Worm (Caenorhabditis elegans) whole organism, young adult: ENCODE data around the gene K04C2.5.

ENCODE experiments used
- B0035.1 ChIP-seq: sonication (generic microtip); optimal IDR thresholded peaks from 2 replicates; lab custom pipeline; 2016; ENCODE audit warnings: missing genetic modification characterization, mild to moderate bottlenecking, missing compliant biosample characterization, missing genotype, missing genetic modification reagents
- B0261.1 ChIP-seq: sonication (generic microtip); optimal IDR thresholded peaks from 2 replicates; lab custom pipeline; 2016; ENCODE audit warnings: mild to moderate bottlenecking, missing genetic modification characterization, moderate library complexity, missing compliant biosample characterization
- B0336.3 ChIP-seq: fragments of 200-800 bp; sonication (Bioruptor generic); IDR thresholded peaks from 2 replicates; pipeline ENCODE4 v1.3.6; 2022; ENCODE audit warnings: missing genetic modification characterization, missing compliant biosample characterization
- F10E7.11 ChIP-seq: sonication (generic microtip); optimal IDR thresholded peaks from 2 replicates; lab custom pipeline; 2017; ENCODE audit warnings: mild to moderate bottlenecking, missing genetic modification characterization, moderate library complexity, missing compliant biosample characterization
- F22D6.2 ChIP-seq: sonication (generic microtip); optimal IDR thresholded peaks from 2 replicates; lab custom pipeline; 2016; ENCODE audit warnings: mild to moderate bottlenecking, missing genetic modification characterization, missing compliant biosample characterization
- F39B2.1 ChIP-seq: fragments of 200-800 bp; sonication (Bioruptor generic); IDR thresholded peaks from 2 replicates; pipeline ENCODE4 v1.3.6; 2022; ENCODE audit warnings: missing genetic modification reagents, missing genetic modification characterization, missing compliant biosample characterization
- F57C9.4 ChIP-seq: sonication (generic microtip); optimal IDR thresholded peaks from 2 replicates; lab custom pipeline; 2017; ENCODE audit warnings: mild to moderate bottlenecking, missing genetic modification characterization, missing compliant biosample characterization
- Y53F4B.3 ChIP-seq: fragments of 200-800 bp; sonication (Bioruptor generic); IDR thresholded peaks from 2 replicates; pipeline ENCODE4 v1.3.6; 2022; ENCODE audit warnings: missing genetic modification reagents, missing genetic modification characterization, missing compliant biosample characterization
- Y67H2A.10 ChIP-seq: fragments of 200-800 bp; sonication (Bioruptor generic); conservative IDR thresholded peaks from 2 replicates; pipeline ENCODE4 v1.3.6; 2022; ENCODE audit warnings: missing genetic modification reagents, missing genetic modification characterization, missing compliant biosample characterization
- Y79H2A.3 ChIP-seq: fragments of 200-800 bp; sonication (Bioruptor generic); conservative IDR thresholded peaks from 2 replicates; pipeline ENCODE4 v1.3.6; 2022; ENCODE audit warnings: missing genetic modification reagents, missing genetic modification characterization, missing compliant biosample characterization
- akir-1 ChIP-seq: fragments of 200-800 bp; sonication (Bioruptor generic); optimal IDR thresholded peaks from 2 replicates; lab custom pipeline; 2018; ENCODE audit warnings: mild to moderate bottlenecking, missing genetic modification characterization, moderate library complexity, missing compliant biosample characterization
- aptf-3 ChIP-seq: fragments of 200-800 bp; sonication (Bioruptor generic); IDR thresholded peaks from 2 replicates; pipeline ENCODE4 v1.3.6; 2022; ENCODE audit warnings: missing genetic modification characterization, missing compliant biosample characterization
- cebp-1 ChIP-seq, 2 experiments: fragments of 200-800 bp in 1 of 2; sonication (Bioruptor generic) in 1 of 2; sonication (generic microtip) in 1 of 2; IDR thresholded peaks in 1 of 2; optimal IDR thresholded peaks in 1 of 2; 2 replicates each; pipeline versions ENCODE4 v1.3.6 to Lab custom; 2017 to 2022; ENCODE audit warnings: missing compliant biosample characterization in 2 of 2, missing genetic modification characterization in 2 of 2, mild to moderate bottlenecking in 1 of 2, missing genetic modification reagents in 1 of 2, moderate library complexity in 1 of 2
- ceh-100 ChIP-seq: fragments of 200-800 bp; sonication (Bioruptor generic); IDR thresholded peaks from 2 replicates; pipeline ENCODE4 v1.3.6; 2022; ENCODE audit warnings: missing genetic modification reagents, missing genetic modification characterization, missing compliant biosample characterization
- ceh-27 ChIP-seq: fragments of 200-800 bp; sonication (Bioruptor generic); optimal IDR thresholded peaks from 2 replicates; lab custom pipeline; 2018; ENCODE audit warnings: mild to moderate bottlenecking, missing genetic modification characterization, moderate library complexity, missing compliant biosample characterization
- ceh-91 ChIP-seq: fragments of 200-800 bp; sonication (Bioruptor generic); IDR thresholded peaks from 2 replicates; pipeline ENCODE4 v1.3.6; 2022; ENCODE audit warnings: missing genetic modification reagents, missing genetic modification characterization, missing compliant biosample characterization
- chd-7 ChIP-seq: sonication (generic microtip); optimal IDR thresholded peaks from 2 replicates; lab custom pipeline; 2016; ENCODE audit warnings: mild to moderate bottlenecking, missing genetic modification characterization, moderate library complexity, missing compliant biosample characterization
- die-1 ChIP-seq: sonication (generic microtip); optimal IDR thresholded peaks from 2 replicates; lab custom pipeline; 2016; ENCODE audit warnings: missing genotype, mild to moderate bottlenecking, missing genetic modification characterization, missing compliant biosample characterization
- dpff-1 ChIP-seq: sonication (generic microtip); optimal IDR thresholded peaks from 2 replicates; lab custom pipeline; 2017; ENCODE audit warnings: mild to moderate bottlenecking, missing genetic modification characterization, missing compliant biosample characterization
- egl-18 ChIP-seq: fragments of 200-800 bp; sonication (Bioruptor generic); IDR thresholded peaks from 2 replicates; pipeline ENCODE4 v1.3.6; 2022; ENCODE audit warnings: missing genetic modification reagents, missing genetic modification characterization, missing compliant biosample characterization
- ekl-4 ChIP-seq: fragments of 200-800 bp; sonication (Bioruptor generic); IDR thresholded peaks from 2 replicates; pipeline ENCODE4 v1.3.6; 2022; ENCODE audit warnings: missing genetic modification reagents, missing genetic modification characterization, missing compliant biosample characterization
- hmg-20 ChIP-seq: fragments of 200-800 bp; sonication (Bioruptor generic); IDR thresholded peaks from 2 replicates; pipeline ENCODE4 v1.3.6; 2022; ENCODE audit warnings: missing genetic modification reagents, missing genetic modification characterization, missing compliant biosample characterization
- let-526 ChIP-seq: fragments of 200-800 bp; sonication (Bioruptor generic); IDR thresholded peaks from 2 replicates; pipeline ENCODE4 v1.3.6; 2022; ENCODE audit warnings: missing genetic modification reagents, missing genetic modification characterization, missing compliant biosample characterization
- let-607 ChIP-seq, 2 experiments: fragments of 200-800 bp in 1 of 2; sonication (Bioruptor generic) in 1 of 2; sonication (generic microtip) in 1 of 2; optimal IDR thresholded peaks; 2 replicates each; lab custom pipeline; 2016 to 2018; ENCODE audit warnings: mild to moderate bottlenecking in 2 of 2, missing compliant biosample characterization in 2 of 2, missing genetic modification characterization in 2 of 2, moderate library complexity in 2 of 2, missing genotype in 1 of 2
- lin-26 ChIP-seq: fragments of 200-800 bp; sonication (Bioruptor generic); IDR thresholded peaks from 2 replicates; pipeline ENCODE4 v1.3.6; 2022; ENCODE audit warnings: missing genetic modification reagents, missing genetic modification characterization, missing compliant biosample characterization
- lin-35 ChIP-seq, 3 experiments: fragments of 150-350 bp in 2 of 3; sonication (generic microtip) in 1 of 3; optimal IDR thresholded peaks; 2 replicates each; lab custom pipeline; 2014 to 2018; ENCODE audit warnings: missing biosample characterization in 3 of 3, missing genetic modification characterization in 3 of 3, missing genetic modification reagents in 3 of 3
- madf-8 ChIP-seq: fragments of 200-800 bp; sonication (Bioruptor generic); conservative IDR thresholded peaks from 2 replicates; pipeline ENCODE4 v1.3.6; 2022; ENCODE audit warnings: missing genetic modification reagents, missing genetic modification characterization, missing compliant biosample characterization
- nfya-1 ChIP-seq: sonication (generic microtip); optimal IDR thresholded peaks from 2 replicates; lab custom pipeline; 2017; ENCODE audit warnings: antibody characterized with exemption, missing compliant biosample characterization, missing genetic modification characterization, borderline replicate concordance; ENCODE audit not compliant: insufficient read depth
- repo-1 ChIP-seq: sonication (generic microtip); optimal IDR thresholded peaks from 2 replicates; lab custom pipeline; 2017; ENCODE audit warnings: mild to moderate bottlenecking, missing genetic modification characterization, missing compliant biosample characterization
- sea-2 ChIP-seq: fragments of 200-800 bp; sonication (Bioruptor generic); IDR thresholded peaks from 2 replicates; pipeline ENCODE4 v1.3.6; 2022; ENCODE audit warnings: missing genetic modification characterization, missing compliant biosample characterization
- snpc-1.1 ChIP-seq: sonication (generic microtip); optimal IDR thresholded peaks from 2 replicates; lab custom pipeline; 2017; ENCODE audit warnings: missing genetic modification characterization, mild to moderate bottlenecking, missing compliant biosample characterization, antibody characterized with exemption, moderate library complexity, missing genotype, missing genetic modification reagents; ENCODE audit not compliant: insufficient read depth
- snpc-3.4 ChIP-seq: sonication (generic microtip); optimal IDR thresholded peaks from 2 replicates; lab custom pipeline; 2017; ENCODE audit warnings: missing genetic modification characterization, mild to moderate bottlenecking, missing compliant biosample characterization, antibody characterized with exemption, moderate library complexity, missing genotype, missing genetic modification reagents
- snpc-4 ChIP-seq, 5 experiments: fragments of 150-350 bp in 1 of 5; sonication (generic microtip) in 4 of 5; optimal IDR thresholded peaks; 2 replicates each; lab custom pipeline; 2014 to 2018; ENCODE audit warnings: missing genetic modification characterization in 5 of 5, missing biosample characterization in 3 of 5, antibody characterized with exemption in 2 of 5, mild to moderate bottlenecking in 2 of 5, missing compliant biosample characterization in 2 of 5, missing genotype in 2 of 5, moderate library complexity in 2 of 5, missing genetic modification reagents in 1 of 5
- zfh-2 ChIP-seq: fragments of 200-800 bp; sonication (Bioruptor generic); conservative IDR thresholded peaks from 2 replicates; pipeline ENCODE4 v1.3.6; 2022; ENCODE audit warnings: missing genetic modification reagents, missing genetic modification characterization, missing compliant biosample characterization
- ztf-22 ChIP-seq: fragments of 200-800 bp; sonication (Bioruptor generic); optimal IDR thresholded peaks from 2 replicates; lab custom pipeline; 2018; ENCODE audit warnings: mild to moderate bottlenecking, missing genetic modification characterization, moderate library complexity, missing compliant biosample characterization
- ztf-25 ChIP-seq: fragments of 200-800 bp; sonication (Bioruptor generic); IDR thresholded peaks from 2 replicates; pipeline ENCODE4 v1.3.6; 2022; ENCODE audit warnings: missing genetic modification reagents, missing genetic modification characterization, missing compliant biosample characterization
- ztf-26 ChIP-seq: sonication (generic microtip); optimal IDR thresholded peaks from 2 replicates; lab custom pipeline; 2017; ENCODE audit warnings: missing genetic modification characterization, missing compliant biosample characterization
- ztf-6 ChIP-seq: fragments of 200-800 bp; sonication (Bioruptor generic); IDR thresholded peaks from 2 replicates; pipeline ENCODE4 v1.3.6; 2022; ENCODE audit warnings: missing genetic modification reagents, missing genetic modification characterization, missing compliant biosample characterization

K04C2.5 gene

ce11 chrIII:6887574-6887973, 3.9 kb downstream of the K04C2.5 start (continued):
- no peak for TF ChIP-seq F10E7.11
- TF ChIP-seq egl-18 (GFP tag; lab: Robert Waterston, UW), result no peak
- TF ChIP-seq B0035.1 (tag; lab: Kevin White, UChicago), result no peak
- TF ChIP-seq snpc-4 (GFP tag; optimal IDR thresholded peaks at IDR 0.05; lab: Kevin White, UChicago), result peak; percentile 61
- TF ChIP-seq snpc-4 (tag; optimal IDR thresholded peaks at IDR 0.05; lab: Kevin White, UChicago), result peak in 1 of 4 experiments; percentile 54
- TF ChIP-seq ztf-26 (tag; lab: Kevin White, UChicago), result peak; percentile 41
- TF ChIP-seq sea-2 (GFP tag; lab: Robert Waterston, UW), result no peak
- no peak for TF ChIP-seq nfya-1
- peak; percentile 83; the same call in 1 of the 2 replicates for TF ChIP-seq Y53F4B.3 (GFP tag; lab: Robert Waterston, UW)
- no peak for TF ChIP-seq ceh-91
- no peak for TF ChIP-seq zfh-2 (GFP tag; lab: Robert Waterston, UW)
- 0 out of 2 replicates have a peak, but pooled peaks have one; percentile 38 for TF ChIP-seq Y67H2A.10
- peak; percentile 54 for TF ChIP-seq repo-1 (tag; lab: Kevin White, UChicago)
- TF ChIP-seq Y79H2A.3 (GFP tag; lab: Robert Waterston, UW), result peak; percentile 72; the same call in 1 of the 2 replicates
- TF ChIP-seq ekl-4, result peak; percentile 64
- TF ChIP-seq aptf-3 (GFP tag; lab: Robert Waterston, UW), result no peak
- peak; percentile 95 for TF ChIP-seq B0261.1
- TF ChIP-seq lin-26 (GFP tag; lab: Robert Waterston, UW), result peak; percentile 96
- TF ChIP-seq B0336.3, result no peak
- TF ChIP-seq F57C9.4 (tag; lab: Kevin White, UChicago), result no peak
- peak; percentile 6 to 38 for TF ChIP-seq let-607 (tag; optimal IDR thresholded peaks at IDR 0.05; lab: Kevin White, UChicago)
- TF ChIP-seq let-526 (GFP tag; lab: Robert Waterston, UW), result peak; percentile 71; the same call in 1 of the 2 replicates
- no peak for TF ChIP-seq ceh-27 (GFP tag; lab: Kevin White, UChicago)
- TF ChIP-seq F22D6.2 (tag; lab: Kevin White, UChicago), result no peak
- TF ChIP-seq ztf-25 (GFP tag; lab: Robert Waterston, UW), result peak; percentile 93
- TF ChIP-seq cebp-1 (GFP tag; IDR thresholded peaks at IDR 0.05; lab: Robert Waterston, UW), result no peak
- no peak for TF ChIP-seq cebp-1 (tag; optimal IDR thresholded peaks at IDR 0.05; lab: Kevin White, UChicago)
- TF ChIP-seq lin-35 (GFP tag; optimal IDR thresholded peaks at IDR 0.05; lab: Kevin White, UChicago), result peak in 1 of 3 experiments; percentile 60
- peak; percentile 40 for TF ChIP-seq snpc-1.1
- TF ChIP-seq chd-7, result peak; percentile 58

- TF ChIP-seq dpff-1 (tag; lab: Kevin White, UChicago) (no peak), Y67H2A.10 (no peak), ztf-22 (GFP tag; lab: Kevin White, UChicago) (no peak), die-1 (tag; lab: Kevin White, UChicago) (no peak), madf-8 (no peak), F39B2.1 (GFP tag; lab: Robert Waterston, UW) (no peak), hmg-20 (GFP tag; lab: Robert Waterston, UW) (no peak), zfh-2 (GFP tag; lab: Robert Waterston, UW) (no peak), snpc-3.4 (tag; lab: Kevin White, UChicago) (no peak), ztf-6 (GFP tag; lab: Robert Waterston, UW) (no peak), ceh-100 (no peak), F57C9.4 (tag; lab: Kevin White, UChicago) (no peak), akir-1 (GFP tag; lab: Kevin White, UChicago) (no peak)
- TF ChIP-seq, all 124 proteins: peak for 0
Observed at ce11 chrIII:6885889-6886288, 5.6 kb downstream of the K04C2.5 start.
